Fruit fly (Drosophila melanogaster) Kc167 (cell line): ENCODE measurements around the gene Boh1.

Experiments used
- h ChIP-seq: fragments of >200 bp; optimal IDR thresholded peaks from 3 replicates; lab custom pipeline; 2018; ENCODE audit warnings: missing external identifiers
- psq ChIP-seq: fragments of >200 bp; optimal IDR thresholded peaks from 2 replicates; lab custom pipeline; 2017; ENCODE audit warnings: missing external identifiers

- TF ChIP-seq h (lab: Kevin White, UChicago), result no peak
- no peak for TF ChIP-seq psq (lab: Kevin White, UChicago)
Measured at dm6 chr3R:27926738-27927215, 7.5 kb upstream of the Boh1 start.
